Fruit fly (Drosophila melanogaster) whole organism, wandering third instar larva: ENCODE results near the gene RpL10Ab.

ENCODE experiments used
- Abd-B ChIP-seq: fragments of >200 bp; optimal IDR thresholded peaks from 2 replicates; lab custom pipeline; 2017; ENCODE audit warnings: missing biosample characterization, missing genetic modification characterization
- CG32264 ChIP-seq: fragments of 200-800 bp; sonication (Bioruptor generic); optimal IDR thresholded peaks from 2 replicates; lab custom pipeline; 2016; ENCODE audit warnings: missing biosample characterization, missing genetic modification characterization
- CG9705 ChIP-seq: fragments of 200-800 bp; sonication (Bioruptor generic); optimal IDR thresholded peaks from 2 replicates; lab custom pipeline; 2018; ENCODE audit warnings: missing biosample characterization, mild to moderate bottlenecking, missing genetic modification characterization
- CrebA ChIP-seq: fragments of 200-800 bp; sonication (Bioruptor generic); optimal IDR thresholded peaks from 2 replicates; lab custom pipeline; 2016; ENCODE audit warnings: missing biosample characterization, mild to moderate bottlenecking, missing genetic modification characterization, borderline replicate concordance
- Dfd ChIP-seq: fragments of >200 bp; optimal IDR thresholded peaks from 2 replicates; lab custom pipeline; 2017; ENCODE audit warnings: missing biosample characterization, missing genetic modification characterization
- Dif ChIP-seq: fragments of 200-275, 200-300 bp; sonication (Bioruptor generic); optimal IDR thresholded peaks from 2 replicates; lab custom pipeline; 2018; ENCODE audit warnings: missing biosample characterization, missing genetic modification characterization; ENCODE audit not compliant: partially characterized antibody
- GATAd ChIP-seq: sonication (Bioruptor generic); optimal IDR thresholded peaks from 2 replicates; lab custom pipeline; 2016; ENCODE audit warnings: missing biosample characterization, missing genetic modification characterization
- HLH106 ChIP-seq: fragments of 200-800 bp; optimal IDR thresholded peaks from 3 replicates; lab custom pipeline; 2019; ENCODE audit warnings: missing biosample characterization, mild to moderate bottlenecking, missing genetic modification characterization, moderate library complexity
- Hnf4 ChIP-seq: fragments of 200-800 bp; sonication (Bioruptor generic); optimal IDR thresholded peaks from 2 replicates; lab custom pipeline; 2016; ENCODE audit warnings: missing biosample characterization, mild to moderate bottlenecking, missing genetic modification characterization
- Hr83 ChIP-seq: fragments of 200-300 bp; sonication (Bioruptor generic); optimal IDR thresholded peaks from 2 replicates; lab custom pipeline; 2016; ENCODE audit warnings: missing biosample characterization, mild to moderate bottlenecking, missing genetic modification characterization, moderate library complexity; ENCODE audit not compliant: poor library complexity, severe bottlenecking
- Jra ChIP-seq: sonication (Bioruptor generic); optimal IDR thresholded peaks from 2 replicates; lab custom pipeline; 2016; ENCODE audit warnings: missing biosample characterization, missing genetic modification characterization
- Mio ChIP-seq: sonication (Bioruptor generic); optimal IDR thresholded peaks from 2 replicates; lab custom pipeline; 2016; ENCODE audit warnings: missing biosample characterization, missing genetic modification characterization
- Myc ChIP-seq: fragments of >200 bp; optimal IDR thresholded peaks from 2 replicates; lab custom pipeline; 2017
- N ChIP-seq: fragments of >200 bp; optimal IDR thresholded peaks from 2 replicates; lab custom pipeline; 2018; ENCODE audit warnings: missing biosample characterization, missing external identifiers, missing genetic modification characterization
- OdsH ChIP-seq: fragments of 200-800 bp; sonication (Bioruptor generic); optimal IDR thresholded peaks from 2 replicates; lab custom pipeline; 2016; ENCODE audit warnings: missing biosample characterization, mild to moderate bottlenecking, missing genetic modification characterization
- Rel ChIP-seq, 2 experiments: fragments of 200-800 bp; sonication (Bioruptor generic) in 1 of 2; optimal IDR thresholded peaks; 2 replicates in 1 of 2; 3 replicates in 1 of 2; lab custom pipeline; 2016 to 2019; ENCODE audit warnings: mild to moderate bottlenecking in 2 of 2, missing biosample characterization in 2 of 2, missing genetic modification characterization in 2 of 2, moderate library complexity in 1 of 2
- Sp1 ChIP-seq: fragments of 200-800 bp; sonication (Bioruptor generic); optimal IDR thresholded peaks from 3 replicates; lab custom pipeline; 2019; ENCODE audit warnings: missing biosample characterization, mild to moderate bottlenecking, missing genetic modification characterization, moderate library complexity
- Vsx2 ChIP-seq: fragments of 200-300, 225-300 bp; sonication (Bioruptor generic); optimal IDR thresholded peaks from 2 replicates; lab custom pipeline; 2018; ENCODE audit warnings: missing biosample characterization, missing genetic modification characterization; ENCODE audit not compliant: partially characterized antibody
- br ChIP-seq: fragments of 200-800 bp; sonication (Bioruptor generic); optimal IDR thresholded peaks from 2 replicates; lab custom pipeline; 2016; ENCODE audit warnings: missing biosample characterization, missing genetic modification characterization
- brk ChIP-seq: fragments of 200-800 bp; sonication (Bioruptor generic); optimal IDR thresholded peaks from 2 replicates; lab custom pipeline; 2016; ENCODE audit warnings: missing biosample characterization, mild to moderate bottlenecking, missing genetic modification characterization
- dl ChIP-seq, 2 experiments: fragments of 175-275, 200-275 bp in 1 of 2; fragments of 200-275 bp in 1 of 2; sonication (Bioruptor generic); optimal IDR thresholded peaks; lab custom pipeline; 2018; ENCODE audit warnings: mild to moderate bottlenecking in 2 of 2, missing biosample characterization in 2 of 2, missing genetic modification characterization in 2 of 2, moderate library complexity in 2 of 2; ENCODE audit not compliant: partially characterized antibody in 2 of 2, insufficient read depth in 1 of 2
- dmrt93B ChIP-seq: fragments of 200-800 bp; sonication (Bioruptor generic); optimal IDR thresholded peaks from 2 replicates; lab custom pipeline; 2018; ENCODE audit warnings: missing biosample characterization, mild to moderate bottlenecking, missing genetic modification characterization
- dsf ChIP-seq: sonication (Bioruptor generic); optimal IDR thresholded peaks from 2 replicates; lab custom pipeline; 2016; ENCODE audit warnings: missing biosample characterization, missing genetic modification characterization, borderline replicate concordance
- ey ChIP-seq: fragments of 200-800 bp; sonication (Bioruptor generic); optimal IDR thresholded peaks from 2 replicates; lab custom pipeline; 2016; ENCODE audit warnings: missing biosample characterization, missing genetic modification characterization
- foxo ChIP-seq, 2 experiments: fragments of 200-800 bp; sonication (Bioruptor generic); optimal IDR thresholded peaks; 2 replicates in 1 of 2; 3 replicates in 1 of 2; lab custom pipeline; 2016 to 2017; ENCODE audit warnings: missing biosample characterization in 2 of 2, missing genetic modification characterization in 2 of 2
- fru ChIP-seq: fragments of 200-800 bp; sonication (Bioruptor generic); optimal IDR thresholded peaks from 3 replicates; lab custom pipeline; 2016; ENCODE audit warnings: missing biosample characterization, mild to moderate bottlenecking, missing genetic modification characterization
- h ChIP-seq: fragments of 200-800 bp; sonication (Bioruptor generic); optimal IDR thresholded peaks from 3 replicates; lab custom pipeline; 2016; ENCODE audit warnings: missing biosample characterization, mild to moderate bottlenecking, missing genetic modification characterization
- jim ChIP-seq: fragments of 175-275, 200-325 bp; sonication (Bioruptor generic); optimal IDR thresholded peaks from 2 replicates; lab custom pipeline; 2016; ENCODE audit warnings: missing biosample characterization, mild to moderate bottlenecking, missing genetic modification characterization
- lola ChIP-seq: fragments of >200 bp; optimal IDR thresholded peaks from 2 replicates; lab custom pipeline; 2017; ENCODE audit warnings: missing biosample characterization, missing genetic modification characterization
- pan ChIP-seq: fragments of >200 bp; optimal IDR thresholded peaks from 2 replicates; lab custom pipeline; 2017
- psq ChIP-seq: fragments of 200-800 bp; sonication (Bioruptor generic); optimal IDR thresholded peaks from 3 replicates; lab custom pipeline; 2017; ENCODE audit warnings: missing biosample characterization, mild to moderate bottlenecking, missing genetic modification characterization, moderate library complexity
- rgr ChIP-seq: fragments of 200-800 bp; sonication (Bioruptor generic); optimal IDR thresholded peaks from 3 replicates; lab custom pipeline; 2016; ENCODE audit warnings: missing biosample characterization, mild to moderate bottlenecking, missing genetic modification characterization
- sage ChIP-seq: fragments of 200-800 bp; sonication (Bioruptor generic); optimal IDR thresholded peaks from 2 replicates; lab custom pipeline; 2016; ENCODE audit warnings: missing biosample characterization, mild to moderate bottlenecking, missing genetic modification characterization
- sv ChIP-seq: fragments of 200-800 bp; sonication (Bioruptor generic); optimal IDR thresholded peaks from 3 replicates; lab custom pipeline; 2016; ENCODE audit warnings: missing biosample characterization, missing genetic modification characterization
- tai ChIP-seq: sonication (Bioruptor generic); optimal IDR thresholded peaks from 2 replicates; lab custom pipeline; 2016; ENCODE audit warnings: missing biosample characterization, missing genetic modification characterization
- usp ChIP-seq: fragments of >200 bp; optimal IDR thresholded peaks from 2 replicates; lab custom pipeline; 2017; ENCODE audit warnings: missing biosample characterization, missing genetic modification characterization
- woc ChIP-seq: sonication (Bioruptor generic); optimal IDR thresholded peaks from 2 replicates; lab custom pipeline; 2016; ENCODE audit warnings: missing biosample characterization, mild to moderate bottlenecking, missing genetic modification characterization

Gene RpL10Ab

dm6 chr3L:11822446-11823334, at the start of gene RpL10Ab:
RpL10Ab (plus strand) TSS chr3L:11822851.
- TF ChIP-seq CG9705 (peak; percentile 53), dl (GFP tag; optimal IDR thresholded peaks at IDR 0.05; lab: Kevin White, UChicago; ENCODE audit: insufficient read depth in 1 of 2, partially characterized antibody in 2 of 2) (no peak), h (GFP tag; lab: Kevin White, UChicago) (peak; percentile 67), jim (GFP tag; lab: Kevin White, UChicago) (no peak), Sp1 (peak; percentile 60), Abd-B (GFP tag; lab: Kevin White, UChicago) (no peak), ey (GFP tag; lab: Kevin White, UChicago) (no peak), Mio (GFP tag; lab: Kevin White, UChicago) (no peak), sage (GFP tag; lab: Kevin White, UChicago) (peak; percentile 24), Vsx2 (GFP tag; lab: Kevin White, UChicago) (no peak), fru (no peak), CrebA (GFP tag; lab: Kevin White, UChicago) (no peak), Rel (GFP tag; optimal IDR thresholded peaks at IDR 0.05; lab: Kevin White, UChicago) (no peak), Rel (tag; optimal IDR thresholded peaks at IDR 0.05; lab: Kevin White, UChicago) (peak; percentile 16), rgr (GFP tag; lab: Kevin White, UChicago) (peak; percentile 73), Hnf4 (peak; percentile 71), HLH106 (tag; lab: Kevin White, UChicago) (peak; percentile 47), psq (peak; percentile 45), GATAd (GFP tag; lab: Kevin White, UChicago) (no peak), Jra (GFP tag; lab: Kevin White, UChicago) (peak; percentile 45), foxo (GFP tag; optimal IDR thresholded peaks at IDR 0.05; lab: Kevin White, UChicago) (peak in 1 of 2 experiments; percentile 70), Hr83 (GFP tag; lab: Kevin White, UChicago) (peak; percentile 96), dmrt93B (GFP tag; lab: Kevin White, UChicago) (peak; percentile 62), dsf (GFP tag; lab: Kevin White, UChicago) (peak; percentile 18), CG32264 (GFP tag; lab: Kevin White, UChicago) (no peak), Myc (lab: Kevin White, UChicago) (peak; percentile 65), Dfd (GFP tag; lab: Kevin White, UChicago) (no peak), OdsH (GFP tag; lab: Kevin White, UChicago) (peak; percentile 5), br (GFP tag; lab: Kevin White, UChicago) (peak; percentile 54), pan (lab: Kevin White, UChicago) (no peak), lola (no peak), sv (GFP tag; lab: Kevin White, UChicago) (peak; percentile 5)

- no peak for TF ChIP-seq rgr (GFP tag; lab: Kevin White, UChicago)
- no peak for TF ChIP-seq sv (GFP tag; lab: Kevin White, UChicago)
- TF ChIP-seq OdsH (GFP tag; lab: Kevin White, UChicago) = no peak
- TF ChIP-seq sage (GFP tag; lab: Kevin White, UChicago) = no peak
- TF ChIP-seq pan (lab: Kevin White, UChicago) = no peak
- no peak for TF ChIP-seq brk (GFP tag; lab: Kevin White, UChicago)
- TF ChIP-seq usp (GFP tag; lab: Kevin White, UChicago) = no peak
- TF ChIP-seq N (GFP tag; lab: Kevin White, UChicago) = no peak
- TF ChIP-seq, all 38 proteins: peak for 0
Measured at dm6 chr3L:11773796-11774195, 48.9 kb upstream of the RpL10Ab start.

- TF ChIP-seq dmrt93B (GFP tag; lab: Kevin White, UChicago) (no peak), Jra (GFP tag; lab: Kevin White, UChicago) (no peak), CG9705 (no peak), pan (lab: Kevin White, UChicago) (no peak), br (GFP tag; lab: Kevin White, UChicago) (no peak), foxo (GFP tag; optimal IDR thresholded peaks at IDR 0.05; lab: Kevin White, UChicago) (no peak), Hnf4 (no peak), N (GFP tag; lab: Kevin White, UChicago) (no peak), woc (no peak), CG32264 (GFP tag; lab: Kevin White, UChicago) (no peak), h (GFP tag; lab: Kevin White, UChicago) (no peak), brk (GFP tag; lab: Kevin White, UChicago) (no peak), Dfd (GFP tag; lab: Kevin White, UChicago) (no peak), tai (GFP tag; lab: Kevin White, UChicago) (no peak), Dif (GFP tag; lab: Kevin White, UChicago) (no peak), sv (GFP tag; lab: Kevin White, UChicago) (no peak), OdsH (GFP tag; lab: Kevin White, UChicago) (no peak), dl (GFP tag; optimal IDR thresholded peaks at IDR 0.05; lab: Kevin White, UChicago; ENCODE audit: insufficient read depth in 1 of 2, partially characterized antibody in 2 of 2) (no peak), ey (GFP tag; lab: Kevin White, UChicago) (no peak)
- TF ChIP-seq, all 38 proteins: peak for 0
Measured at dm6 chr3L:11774401-11774800, 48.2 kb upstream of the RpL10Ab start, which contains the start of gene Tim13. Tim13 (minus strand) TSS chr3L:11774501.
